Fruit fly (Drosophila melanogaster): ENCODE measurements around the gene CG2225.

CG2225 gene

dm6 chr2L:21677480-21677930 lies at the start of gene CG2225 (continued):
- TF ChIP-seq Med (GFP tag) = peak; percentile 5
- TF ChIP-seq CG34224 (GFP tag; IDR thresholded peaks at IDR 0.05; ENCODE audit: partially characterized antibody) = peak; percentile 77
- TF ChIP-seq CG4328 (GFP tag; optimal IDR thresholded peaks at IDR 0.05) = no peak
- peak; percentile 57; the same call in 2 of the 3 replicates for TF ChIP-seq HLH4C (GFP tag; IDR thresholded peaks at IDR 0.05; ENCODE audit: partially characterized antibody)
- peak; percentile 48 for TF ChIP-seq CG30020 (tag; optimal IDR thresholded peaks at IDR 0.05)
- TF ChIP-seq sim (GFP tag; IDR thresholded peaks at IDR 0.05) = no peak
- no peak for TF ChIP-seq Nf-YB (GFP tag; optimal IDR thresholded peaks at IDR 0.05)
- no peak for TF ChIP-seq Blimp-1 (GFP tag; optimal IDR thresholded peaks at IDR 0.05)
- no peak for TF ChIP-seq CG31388 (GFP tag; optimal IDR thresholded peaks at IDR 0.05)

- TF ChIP-seq ham (GFP tag; IDR thresholded peaks at IDR 0.05) = no peak
- no peak for TF ChIP-seq twi (tag; optimal IDR thresholded peaks at IDR 0.05)
- no peak for TF ChIP-seq lilli (GFP tag; optimal IDR thresholded peaks at IDR 0.05)
- TF ChIP-seq pho (GFP tag; optimal IDR thresholded peaks at IDR 0.05) = no peak
Observed at dm6 chr2L:21726097-21726496, 48.8 kb upstream of the CG2225 start.

dm6 chr2L:21689368-21689767 lies 12.0 kb upstream of the CG2225 start:
- no peak for TF ChIP-seq nom (GFP tag; optimal IDR thresholded peaks at IDR 0.05)
- no peak for TF ChIP-seq Atf3 (GFP tag; optimal IDR thresholded peaks at IDR 0.05)

- TF ChIP-seq ase (GFP tag; IDR thresholded peaks at IDR 0.05) (no peak), CG34376 (GFP tag; optimal IDR thresholded peaks at IDR 0.05) (no peak), CG2199 (GFP tag; IDR thresholded peaks at IDR 0.05) (peak; percentile 99), Abd-B (GFP tag; optimal IDR thresholded peaks at IDR 0.05) (no peak), hbn (GFP tag; IDR thresholded peaks at IDR 0.05; ENCODE audit: partially characterized antibody) (peak; percentile 53), Ets97D (GFP tag; optimal IDR thresholded peaks at IDR 0.05) (no peak), CG2889 (GFP tag; IDR thresholded peaks at IDR 0.05) (no peak), ham (GFP tag; IDR thresholded peaks at IDR 0.05) (no peak), ewg (GFP tag; optimal IDR thresholded peaks at IDR 0.05) (peak; percentile 10), bsh (GFP tag; optimal IDR thresholded peaks at IDR 0.05) (no peak), CG34224 (GFP tag; IDR thresholded peaks at IDR 0.05; ENCODE audit: partially characterized antibody) (peak; percentile 71), amos (GFP tag; IDR thresholded peaks at IDR 0.05; ENCODE audit: partially characterized antibody) (peak; percentile 64; the same call in 1 of the 2 replicates), run (tag; optimal IDR thresholded peaks at IDR 0.05) (no peak), CG17829 (tag; optimal IDR thresholded peaks at IDR 0.05) (no peak), Lim3 (GFP tag; IDR thresholded peaks at IDR 0.05) (no peak), D19B (GFP tag; optimal IDR thresholded peaks at IDR 0.05) (no peak), Hmx (GFP tag; optimal IDR thresholded peaks at IDR 0.05) (no peak), Sox102F (GFP tag; optimal IDR thresholded peaks at IDR 0.05) (no peak), CG17359 (tag; optimal IDR thresholded peaks at IDR 0.05) (no peak), H2.0 (GFP tag; IDR thresholded peaks at IDR 0.05) (no peak), CG17612 (GFP tag; IDR thresholded peaks at IDR 0.05) (no peak), Dbx (GFP tag; IDR thresholded peaks at IDR 0.05) (no peak), Hsf (GFP tag; optimal IDR thresholded peaks at IDR 0.05) (no peak), fu2 (GFP tag; optimal IDR thresholded peaks at IDR 0.05) (no peak), CG3281 (GFP tag; optimal IDR thresholded peaks at IDR 0.05) (no peak), chm (GFP tag; IDR thresholded peaks at IDR 0.05) (no peak), CG31224 (GFP tag; IDR thresholded peaks at IDR 0.05) (no peak), CG14965 (GFP tag; optimal IDR thresholded peaks at IDR 0.05; ENCODE audit: borderline replicate concordance) (no peak), prd (optimal IDR thresholded peaks at IDR 0.05) (no peak), prd (GFP tag; IDR thresholded peaks at IDR 0.05) (no peak), CG6791 (GFP tag; IDR thresholded peaks at IDR 0.05; ENCODE audit: partially characterized antibody) (0 out of 3 replicates have a peak, but pooled peaks have one; percentile 5), aop (GFP tag; IDR thresholded peaks at IDR 0.05) (no peak), sqz (GFP tag; optimal IDR thresholded peaks at IDR 0.05) (peak; percentile 97)
Observed at dm6 chr2L:21683768-21684225, 6.5 kb upstream of the CG2225 start, which contains the start of gene nolo. TSS of gene nolo (plus strand) at chr2L:21684106.

All from whole organism, embryonic.